Fruit fly (Drosophila melanogaster) whole organism: ENCODE results near the gene CG14062.

ENCODE experiments used
- psq ChIP-seq: fragments of >200 bp; optimal IDR thresholded peaks from 2 replicates; lab custom pipeline; 2017
- usp ChIP-seq: fragments of >200 bp; optimal IDR thresholded peaks from 2 replicates; lab custom pipeline; 2017; ENCODE audit warnings: missing biosample characterization, missing genetic modification characterization, mixed read lengths

dm6 chr3R:28600144-28600792 is 42.4 kb downstream of the CG14062 start:
- TF ChIP-seq usp (GFP tag; lab: Kevin White, UChicago) (no peak), psq (no peak)
